Fruit fly (Drosophila melanogaster) whole organism, embryonic: ENCODE measurements around the gene Cyp4d20.

Source experiments
- Atf-2 ChIP-seq: fragments of 200-800 bp; sonication (Bioruptor generic); optimal IDR thresholded peaks from 2 replicates; lab custom pipeline; 2016; ENCODE audit warnings: missing biosample characterization, missing genetic modification characterization
- CG14667 ChIP-seq: fragments of 200-800 bp; sonication (Bioruptor generic); IDR thresholded peaks from 2 replicates; pipeline ENCODE4 v1.3.6; 2022; ENCODE audit warnings: missing biosample characterization, missing genetic modification characterization
- CG17186 ChIP-seq: fragments of 200-800 bp; sonication (Bioruptor generic); optimal IDR thresholded peaks from 3 replicates; lab custom pipeline; 2017; ENCODE audit warnings: missing biosample characterization, missing genetic modification reagents, missing genetic modification characterization
- Hr78 ChIP-seq, 2 experiments: fragments of 200-800 bp in 1 of 2; fragments of >200 bp in 1 of 2; sonication (Bioruptor generic) in 1 of 2; optimal IDR thresholded peaks; 2 replicates each; lab custom pipeline; 2017 to 2019; ENCODE audit warnings: missing biosample characterization in 2 of 2, missing genetic modification characterization in 2 of 2, mild to moderate bottlenecking in 1 of 2, moderate library complexity in 1 of 2
- Mrtf ChIP-seq: fragments of 200-800 bp; sonication (Bioruptor generic); IDR thresholded peaks from 3 replicates; pipeline ENCODE4 v1.3.6; 2022; ENCODE audit warnings: missing biosample characterization, missing genetic modification characterization
- crc ChIP-seq: fragments of 200-800 bp; sonication (Bioruptor generic); optimal IDR thresholded peaks from 2 replicates; lab custom pipeline; 2016; ENCODE audit warnings: missing biosample characterization, missing genetic modification characterization
- gro ChIP-seq: fragments of 200-800 bp; sonication (Bioruptor generic); optimal IDR thresholded peaks from 2 replicates; lab custom pipeline; 2016; ENCODE audit warnings: missing biosample characterization, missing genetic modification characterization
- h ChIP-seq: fragments of >200 bp; optimal IDR thresholded peaks from 2 replicates; lab custom pipeline; 2017
- sisA ChIP-seq: fragments of 200-800 bp; sonication (Bioruptor generic); IDR thresholded peaks from 2 replicates; pipeline ENCODE4 v1.3.6; 2022; ENCODE audit warnings: missing biosample characterization, missing genetic modification characterization
- vvl ChIP-seq: fragments of 200-800 bp; sonication (Bioruptor generic); IDR thresholded peaks from 2 replicates; pipeline ENCODE4 v1.3.6; 2022; ENCODE audit warnings: missing biosample characterization, missing genetic modification characterization

dm6 chr3L:2467424-2467838 lies 10.8 kb downstream of the Cyp4d20 start:
- TF ChIP-seq vvl (GFP tag; lab: Robert Waterston, UW): peak; percentile 86; the same call in 1 of the 2 replicates
- TF ChIP-seq sisA (GFP tag; lab: Robert Waterston, UW): peak; percentile 70
- TF ChIP-seq h (lab: Kevin White, UChicago): no peak
- peak; percentile 79 for TF ChIP-seq CG14667 (GFP tag; lab: Robert Waterston, UW)
- peak; percentile 36 for TF ChIP-seq gro (GFP tag; lab: Kevin White, UChicago)
- TF ChIP-seq Hr78 (GFP tag; optimal IDR thresholded peaks at IDR 0.05; lab: Kevin White, UChicago): peak in 1 of 2 experiments; percentile 30
- no peak for TF ChIP-seq CG17186
- TF ChIP-seq Atf-2: peak; percentile 46
- peak; percentile 80 for TF ChIP-seq Mrtf (GFP tag; lab: Robert Waterston, UW)
- peak; percentile 17 for TF ChIP-seq crc (GFP tag; lab: Kevin White, UChicago)
